Fruit fly (Drosophila melanogaster) whole organism, embryonic: ENCODE data around the gene CG10226.

Source experiments
- Ada2b ChIP-seq: fragments of 200-800 bp; sonication (Bioruptor generic); IDR thresholded peaks from 2 replicates; pipeline ENCODE4 v1.3.6; 2022; ENCODE audit warnings: missing biosample characterization, missing genetic modification characterization
- Awh ChIP-seq: fragments of 200-800 bp; sonication (Bioruptor generic); IDR thresholded peaks from 2 replicates; pipeline ENCODE4, ENCODE4 v1.3.6; 2022; ENCODE audit warnings: missing biosample characterization, missing genetic modification characterization
- Blimp-1 ChIP-seq: fragments of 200-800 bp; sonication (Bioruptor generic); optimal IDR thresholded peaks from 3 replicates; lab custom pipeline; 2018; ENCODE audit warnings: missing biosample characterization, missing genetic modification characterization, mild to moderate bottlenecking, moderate library complexity, missing genetic modification reagents
- C15 ChIP-seq: fragments of 200-800 bp; sonication (Bioruptor generic); IDR thresholded peaks from 3 replicates; pipeline ENCODE4 v1.3.6; 2022; ENCODE audit warnings: missing biosample characterization, missing genetic modification characterization
- CG10654 ChIP-seq: fragments of 200-800 bp; sonication (Bioruptor generic); optimal IDR thresholded peaks from 2 replicates; lab custom pipeline; 2016; ENCODE audit warnings: missing biosample characterization, missing genetic modification characterization
- CG11398 ChIP-seq: fragments of 200-800 bp; sonication (Bioruptor generic); optimal IDR thresholded peaks from 2 replicates; lab custom pipeline; 2016; ENCODE audit warnings: missing biosample characterization, missing genetic modification characterization
- CG11695 ChIP-seq: fragments of 200-800 bp; sonication (Bioruptor generic); IDR thresholded peaks from 3 replicates; pipeline ENCODE4 v1.3.6; 2022; ENCODE audit warnings: missing biosample characterization, missing genetic modification characterization
- CG12219 ChIP-seq: fragments of 200-800 bp; sonication (Bioruptor generic); optimal IDR thresholded peaks from 3 replicates; lab custom pipeline; 2018; ENCODE audit warnings: missing biosample characterization, mild to moderate bottlenecking, missing genetic modification characterization
- CG12236 ChIP-seq: fragments of 200-800 bp; sonication (Bioruptor generic); optimal IDR thresholded peaks from 2 replicates; lab custom pipeline; 2016; ENCODE audit warnings: missing biosample characterization, missing genetic modification characterization
- CG12299 ChIP-seq: fragments of 200-800 bp; sonication (Bioruptor generic); optimal IDR thresholded peaks from 2 replicates; lab custom pipeline; 2018; ENCODE audit warnings: missing biosample characterization, mild to moderate bottlenecking, missing genetic modification characterization
- CG13287 ChIP-seq: fragments of 200-800 bp; sonication (Bioruptor generic); IDR thresholded peaks from 2 replicates; pipeline ENCODE4 v1.3.6; 2022; ENCODE audit warnings: missing biosample characterization, missing genetic modification characterization; ENCODE audit not compliant: partially characterized antibody
- CG14860 ChIP-seq: fragments of 200-800 bp; sonication (Bioruptor generic); IDR thresholded peaks from 3 replicates; pipeline ENCODE4 v1.3.6; 2022; ENCODE audit warnings: missing biosample characterization, missing genetic modification characterization; ENCODE audit not compliant: partially characterized antibody
- CG18599 ChIP-seq: fragments of 200-800 bp; sonication (Bioruptor generic); optimal IDR thresholded peaks from 3 replicates; lab custom pipeline; 2017; ENCODE audit warnings: missing biosample characterization, missing genetic modification characterization, mild to moderate bottlenecking, moderate library complexity, missing genetic modification reagents
- CG31365 ChIP-seq: fragments of 200-800 bp; sonication (Bioruptor generic); optimal IDR thresholded peaks from 2 replicates; lab custom pipeline; 2018; ENCODE audit warnings: missing biosample characterization, mild to moderate bottlenecking, missing genetic modification characterization
- CG3163 ChIP-seq: fragments of 200-800 bp; sonication (Bioruptor generic); optimal IDR thresholded peaks from 3 replicates; lab custom pipeline; 2016; ENCODE audit warnings: missing biosample characterization, missing genetic modification characterization
- CG32772 ChIP-seq: fragments of 200-800 bp; sonication (Bioruptor generic); IDR thresholded peaks from 2 replicates; pipeline ENCODE4 v1.3.6; 2022; ENCODE audit warnings: missing biosample characterization, missing genetic modification characterization
- CG4730 ChIP-seq: fragments of 200-800 bp; sonication (Bioruptor generic); IDR thresholded peaks from 2 replicates; pipeline ENCODE4 v1.3.6; 2022; ENCODE audit warnings: missing biosample characterization, missing genetic modification characterization
- CG6272 ChIP-seq: fragments of 200-800 bp; sonication (Bioruptor generic); IDR thresholded peaks from 2 replicates; pipeline ENCODE4 v1.3.6; 2022; ENCODE audit warnings: missing biosample characterization, missing genetic modification characterization
- CG7372 ChIP-seq: fragments of 200-800 bp; sonication (Bioruptor generic); IDR thresholded peaks from 2 replicates; pipeline ENCODE4 v1.3.6; 2022; ENCODE audit warnings: missing biosample characterization, missing genetic modification characterization
- CG8089 ChIP-seq: fragments of 200-800 bp; sonication (Bioruptor generic); optimal IDR thresholded peaks from 3 replicates; lab custom pipeline; 2016; ENCODE audit warnings: missing biosample characterization, missing genetic modification characterization
- CG9609 ChIP-seq: fragments of 200-800 bp; sonication (Bioruptor generic); optimal IDR thresholded peaks from 3 replicates; lab custom pipeline; 2016; ENCODE audit warnings: missing biosample characterization, missing genetic modification characterization
- CG9876 ChIP-seq: fragments of 200-800 bp; sonication (Bioruptor generic); optimal IDR thresholded peaks from 2 replicates; lab custom pipeline; 2016; ENCODE audit warnings: missing biosample characterization, missing genetic modification characterization
- Dp ChIP-seq: fragments of 200-800 bp; sonication (Bioruptor generic); optimal IDR thresholded peaks from 2 replicates; lab custom pipeline; 2018; ENCODE audit warnings: missing biosample characterization, mild to moderate bottlenecking, missing genetic modification characterization, moderate library complexity
- Fer1 ChIP-seq: fragments of 200-800 bp; sonication (Bioruptor generic); optimal IDR thresholded peaks from 2 replicates; lab custom pipeline; 2017; ENCODE audit warnings: missing biosample characterization, mild to moderate bottlenecking, missing genetic modification characterization
- Fer3 ChIP-seq: fragments of 200-800 bp; sonication (Bioruptor generic); optimal IDR thresholded peaks from 2 replicates; lab custom pipeline; 2018; ENCODE audit warnings: missing biosample characterization, mild to moderate bottlenecking, missing genetic modification characterization, moderate library complexity
- Gsc ChIP-seq: fragments of 200-800 bp; sonication (Bioruptor generic); IDR thresholded peaks from 2 replicates; pipeline ENCODE4 v1.3.6; 2022; ENCODE audit warnings: missing biosample characterization, missing genetic modification characterization
- H15 ChIP-seq: fragments of 200-800 bp; sonication (Bioruptor generic); IDR thresholded peaks from 3 replicates; pipeline ENCODE4 v1.3.6; 2022; ENCODE audit warnings: missing biosample characterization, missing genetic modification characterization
- HLH54F ChIP-seq: fragments of 200-800 bp; sonication (Bioruptor generic); optimal IDR thresholded peaks from 3 replicates; lab custom pipeline; 2016; ENCODE audit warnings: missing biosample characterization, missing genetic modification characterization
- Max ChIP-seq: fragments of 200-800 bp; sonication (Bioruptor generic); optimal IDR thresholded peaks from 2 replicates; lab custom pipeline; 2016; ENCODE audit warnings: missing biosample characterization, mild to moderate bottlenecking, missing genetic modification characterization
- Med ChIP-seq: fragments of 200-800 bp; sonication (Bioruptor generic); peaks from one replicate; lab custom pipeline; 2016; ENCODE audit warnings: missing biosample characterization, missing genetic modification characterization, mild to moderate bottlenecking, inconsistent platforms, moderate library complexity
- Meics ChIP-seq: fragments of 200-800 bp; sonication (Bioruptor generic); optimal IDR thresholded peaks from 2 replicates; lab custom pipeline; 2017; ENCODE audit warnings: missing biosample characterization, mild to moderate bottlenecking, missing genetic modification characterization
- Mrtf ChIP-seq: fragments of 200-800 bp; sonication (Bioruptor generic); IDR thresholded peaks from 3 replicates; pipeline ENCODE4 v1.3.6; 2022; ENCODE audit warnings: missing biosample characterization, missing genetic modification characterization
- Ssrp ChIP-seq: fragments of 200-800 bp; sonication (Bioruptor generic); optimal IDR thresholded peaks from 2 replicates; lab custom pipeline; 2018; ENCODE audit warnings: missing biosample characterization, mild to moderate bottlenecking, missing genetic modification characterization, moderate library complexity
- amos ChIP-seq: fragments of 200-800 bp; sonication (Bioruptor generic); IDR thresholded peaks from 2 replicates; pipeline ENCODE4 v1.3.6; 2022; ENCODE audit warnings: missing biosample characterization, missing genetic modification characterization; ENCODE audit not compliant: partially characterized antibody
- bigmax ChIP-seq: fragments of 200-800 bp; sonication (Bioruptor generic); optimal IDR thresholded peaks from 2 replicates; lab custom pipeline; 2018; ENCODE audit warnings: missing biosample characterization, mild to moderate bottlenecking, missing genetic modification characterization
- chm ChIP-seq: fragments of 200-800 bp; sonication (Bioruptor generic); IDR thresholded peaks from 2 replicates; pipeline ENCODE4 v1.3.6; 2022; ENCODE audit warnings: missing biosample characterization, missing genetic modification characterization
- dan ChIP-seq: fragments of 200-800 bp; sonication (Bioruptor generic); IDR thresholded peaks from 2 replicates; pipeline ENCODE4 v1.3.6; 2022; ENCODE audit warnings: missing biosample characterization, missing genetic modification characterization
- fd102C ChIP-seq: fragments of 200-800 bp; sonication (Bioruptor generic); optimal IDR thresholded peaks from 2 replicates; lab custom pipeline; 2018; ENCODE audit warnings: missing biosample characterization, mild to moderate bottlenecking, missing genetic modification characterization, moderate library complexity
- gcm2 ChIP-seq: fragments of 200-800 bp; sonication (Bioruptor generic); optimal IDR thresholded peaks from 2 replicates; lab custom pipeline; 2016; ENCODE audit warnings: missing biosample characterization, missing genetic modification characterization
- grau ChIP-seq: fragments of 200-800 bp; optimal IDR thresholded peaks from 3 replicates; lab custom pipeline; 2019; ENCODE audit warnings: missing biosample characterization, mild to moderate bottlenecking, missing genetic modification characterization, moderate library complexity
- grn ChIP-seq: fragments of 200-800 bp; sonication (Bioruptor generic); optimal IDR thresholded peaks from 3 replicates; lab custom pipeline; 2017; ENCODE audit warnings: missing biosample characterization, missing genetic modification characterization
- gsb ChIP-seq: fragments of 200-800 bp; sonication (Bioruptor generic); IDR thresholded peaks from 2 replicates; pipeline ENCODE4 v1.3.6; 2022; ENCODE audit warnings: missing biosample characterization, missing genetic modification characterization
- ind ChIP-seq: fragments of 200-800 bp; sonication (Bioruptor generic); optimal IDR thresholded peaks from 3 replicates; lab custom pipeline; 2016; ENCODE audit warnings: missing biosample characterization, missing genetic modification characterization
- ken ChIP-seq: fragments of 200-800 bp; sonication (Bioruptor generic); IDR thresholded peaks from 3 replicates; pipeline ENCODE4 v1.3.6; 2022; ENCODE audit warnings: missing biosample characterization, missing genetic modification characterization
- klu ChIP-seq: fragments of 200-800 bp; sonication (Bioruptor generic); IDR thresholded peaks from 2 replicates; pipeline ENCODE4 v1.3.6; 2022; ENCODE audit warnings: missing biosample characterization, missing genetic modification characterization
- mirr ChIP-seq: fragments of 200-800 bp; sonication (Bioruptor generic); optimal IDR thresholded peaks from 3 replicates; lab custom pipeline; 2018; ENCODE audit warnings: missing biosample characterization, mild to moderate bottlenecking, missing genetic modification characterization
- mld ChIP-seq: fragments of 200-800 bp; sonication (Bioruptor generic); IDR thresholded peaks from 3 replicates; pipeline ENCODE4 v1.3.6; 2022; ENCODE audit warnings: missing biosample characterization, missing genetic modification characterization; ENCODE audit not compliant: partially characterized antibody
- org-1 ChIP-seq: fragments of 200-800 bp; sonication (Bioruptor generic); optimal IDR thresholded peaks from 2 replicates; lab custom pipeline; 2017; ENCODE audit warnings: missing biosample characterization, missing genetic modification characterization
- pan ChIP-seq, 4 experiments: fragments of >200 bp in 3 of 4; fragments of 200-800 bp in 1 of 4; sonication (Bioruptor generic) in 1 of 4; optimal IDR thresholded peaks in 3 of 4; IDR thresholded peaks in 1 of 4; 2 replicates each; pipeline versions ENCODE4 v1.3.6 to Lab custom; 2017 to 2022; ENCODE audit warnings: missing biosample characterization in 2 of 4, missing genetic modification characterization in 2 of 4, mixed read lengths in 1 of 4
- phol ChIP-seq: fragments of 200-800 bp; sonication (Bioruptor generic); optimal IDR thresholded peaks from 3 replicates; lab custom pipeline; 2018; ENCODE audit warnings: missing biosample characterization, mild to moderate bottlenecking, missing genetic modification characterization, moderate library complexity
- psq ChIP-seq: fragments of 200-800 bp; sonication (Bioruptor generic); optimal IDR thresholded peaks from 2 replicates; lab custom pipeline; 2017; ENCODE audit warnings: missing biosample characterization, missing genetic modification characterization

The CG10226 gene

DNA sequence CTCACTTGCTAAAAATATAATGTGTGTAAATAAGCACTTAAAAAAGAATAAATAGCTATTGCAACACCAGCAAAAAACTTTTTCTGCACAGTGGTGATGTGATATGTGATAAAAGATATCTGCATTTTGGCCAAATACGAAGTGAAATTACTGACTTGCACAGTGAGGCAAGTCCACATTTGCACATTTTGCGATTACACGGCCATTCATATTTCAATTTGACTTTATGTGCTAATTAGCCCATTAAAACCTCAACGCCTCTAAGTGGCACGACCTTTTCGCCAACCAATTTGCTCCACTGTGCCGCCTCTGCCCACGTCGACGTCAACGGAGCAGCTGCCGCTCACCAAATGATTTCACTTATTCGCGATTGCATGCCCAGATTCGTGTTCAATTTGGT is 19.7 kb downstream of the CG10226 start, which contains the start of gene CG33946:
CG33946 (plus strand) TSS at position 392 of the 400 bp plus-strand sequence.
- TF ChIP-seq Ssrp (tag; lab: Kevin White, UChicago): no peak
- no peak for TF ChIP-seq Fer3 (tag; lab: Kevin White, UChicago)
- no peak for TF ChIP-seq org-1
- TF ChIP-seq CG3163: no peak
- no peak for TF ChIP-seq CG18599
- TF ChIP-seq pan (optimal IDR thresholded peaks at IDR 0.05; lab: Kevin White, UChicago): no peak
- TF ChIP-seq pan (GFP tag; optimal IDR thresholded peaks at IDR 0.05 in 1 of 2, IDR thresholded peaks at IDR 0.05 in 1 of 2): peak in 1 of 2 experiments; percentile 55
- TF ChIP-seq CG6272 (GFP tag; lab: Robert Waterston, UW): no peak
- TF ChIP-seq gsb (GFP tag; lab: Robert Waterston, UW): no peak
- TF ChIP-seq CG12236 (GFP tag; lab: Kevin White, UChicago): no peak
- TF ChIP-seq CG32772 (GFP tag; lab: Robert Waterston, UW): peak; percentile 26; the same call in 1 of the 2 replicates
- TF ChIP-seq Blimp-1: peak; percentile 12
- TF ChIP-seq H15 (GFP tag; lab: Robert Waterston, UW): peak; percentile 59; the same call in 1 of the 3 replicates
- TF ChIP-seq CG11695 (GFP tag; lab: Robert Waterston, UW): 0 out of 3 replicates have a peak, but pooled peaks have one; percentile 36
- TF ChIP-seq CG13287: no peak
- 0 out of 2 replicates have a peak, but pooled peaks have one; percentile 8 for TF ChIP-seq Awh (GFP tag; lab: Robert Waterston, UW)
- no peak for TF ChIP-seq CG11398 (GFP tag; lab: Kevin White, UChicago)
- TF ChIP-seq bigmax (GFP tag; lab: Kevin White, UChicago): no peak
- no peak for TF ChIP-seq CG31365
- peak; percentile 82 for TF ChIP-seq Med (GFP tag; lab: Kevin White, UChicago)
- no peak for TF ChIP-seq Max (GFP tag; lab: Kevin White, UChicago)
- peak; percentile 2 for TF ChIP-seq ind (GFP tag; lab: Kevin White, UChicago)
- no peak for TF ChIP-seq C15 (GFP tag; lab: Robert Waterston, UW)
- no peak for TF ChIP-seq CG12299 (tag; lab: Kevin White, UChicago)
- no peak for TF ChIP-seq fd102C (GFP tag; lab: Kevin White, UChicago)
- no peak for TF ChIP-seq amos (GFP tag; lab: Robert Waterston, UW)
- no peak for TF ChIP-seq Gsc
- no peak for TF ChIP-seq CG7372 (GFP tag; lab: Robert Waterston, UW)
- TF ChIP-seq psq (GFP tag; lab: Kevin White, UChicago): no peak
- no peak for TF ChIP-seq Meics (GFP tag; lab: Kevin White, UChicago)
- 0 out of 2 replicates have a peak, but pooled peaks have one; percentile 23 for TF ChIP-seq chm
- TF ChIP-seq dan: no peak
- no peak for TF ChIP-seq Mrtf (GFP tag; lab: Robert Waterston, UW)
- TF ChIP-seq phol: peak; percentile 43
- TF ChIP-seq CG9609 (GFP tag; lab: Kevin White, UChicago): peak; percentile 43
- no peak for TF ChIP-seq mirr
- TF ChIP-seq mld (GFP tag; lab: Robert Waterston, UW): no peak
- no peak for TF ChIP-seq grn (GFP tag; lab: Kevin White, UChicago)
- TF ChIP-seq Fer1: no peak
- 0 out of 2 replicates have a peak, but pooled peaks have one; percentile 15 for TF ChIP-seq klu (GFP tag; lab: Robert Waterston, UW)
- TF ChIP-seq CG8089 (GFP tag; lab: Kevin White, UChicago): peak; percentile 0
- TF ChIP-seq HLH54F (GFP tag; lab: Kevin White, UChicago): peak; percentile 4
- no peak for TF ChIP-seq CG9876 (GFP tag; lab: Kevin White, UChicago)
- TF ChIP-seq Dp (GFP tag; lab: Kevin White, UChicago): no peak
- TF ChIP-seq ken (GFP tag; lab: Robert Waterston, UW): peak; percentile 45; the same call in 2 of the 3 replicates
- TF ChIP-seq CG12219 (GFP tag; lab: Kevin White, UChicago): no peak
- TF ChIP-seq CG4730: no peak
- no peak for TF ChIP-seq gcm2 (GFP tag; lab: Kevin White, UChicago)
- TF ChIP-seq grau (tag; lab: Kevin White, UChicago): no peak
- no peak for TF ChIP-seq CG14860
- peak; percentile 21 for TF ChIP-seq CG10654 (GFP tag; lab: Kevin White, UChicago)
- TF ChIP-seq Ada2b (GFP tag; lab: Robert Waterston, UW): peak; percentile 53
